Worm (Caenorhabditis elegans) whole organism, young adult: ENCODE results near the gene clec-78.
A peak's percentile ranks its signal among the peaks of the same experiment; 100 is the strongest.

Experiments
- C17E4.6 ChIP-seq: fragments of 200-800 bp; sonication (Bioruptor generic); IDR thresholded peaks from 2 replicates; pipeline ENCODE4 v1.3.6; 2022; ENCODE audit warnings: missing genetic modification reagents, missing genetic modification characterization, missing compliant biosample characterization
- F23B12.7 ChIP-seq: sonication (generic microtip); optimal IDR thresholded peaks from 2 replicates; lab custom pipeline; 2017; ENCODE audit warnings: missing genetic modification characterization, mild to moderate bottlenecking, missing compliant biosample characterization, antibody characterized with exemption, moderate library complexity; ENCODE audit not compliant: insufficient read depth
- F49E8.2 ChIP-seq: sonication (generic microtip); optimal IDR thresholded peaks from 3 replicates; lab custom pipeline; 2017; ENCODE audit warnings: missing genetic modification characterization, mild to moderate bottlenecking, missing compliant biosample characterization, antibody characterized with exemption, moderate library complexity; ENCODE audit not compliant: insufficient read depth
- Y53F4B.3 ChIP-seq: fragments of 200-800 bp; sonication (Bioruptor generic); IDR thresholded peaks from 2 replicates; pipeline ENCODE4 v1.3.6; 2022; ENCODE audit warnings: missing genetic modification reagents, missing genetic modification characterization, missing compliant biosample characterization
- ZK185.1 ChIP-seq: sonication (generic microtip); optimal IDR thresholded peaks from 2 replicates; lab custom pipeline; 2016; ENCODE audit warnings: mild to moderate bottlenecking, missing genetic modification characterization, missing compliant biosample characterization; ENCODE audit not compliant: poor library complexity, severe bottlenecking
- akir-1 ChIP-seq: fragments of 200-800 bp; sonication (Bioruptor generic); optimal IDR thresholded peaks from 2 replicates; lab custom pipeline; 2018; ENCODE audit warnings: mild to moderate bottlenecking, missing genetic modification characterization, moderate library complexity, missing compliant biosample characterization
- aptf-3 ChIP-seq: fragments of 200-800 bp; sonication (Bioruptor generic); IDR thresholded peaks from 2 replicates; pipeline ENCODE4 v1.3.6; 2022; ENCODE audit warnings: missing genetic modification characterization, missing compliant biosample characterization
- atf-7 ChIP-seq: sonication (generic microtip); optimal IDR thresholded peaks from 2 replicates; lab custom pipeline; 2017; ENCODE audit warnings: mild to moderate bottlenecking, missing genetic modification characterization, missing compliant biosample characterization
- athp-1 ChIP-seq: sonication (generic microtip); optimal IDR thresholded peaks from 2 replicates; lab custom pipeline; 2017; ENCODE audit warnings: mild to moderate bottlenecking, missing genetic modification characterization, missing compliant biosample characterization
- cebp-2 ChIP-seq: fragments of 200-800 bp; sonication (Bioruptor generic); IDR thresholded peaks from 2 replicates; pipeline ENCODE4 v1.3.6; 2022; ENCODE audit warnings: missing genetic modification characterization, missing compliant biosample characterization
- ceh-91 ChIP-seq: fragments of 200-800 bp; sonication (Bioruptor generic); IDR thresholded peaks from 2 replicates; pipeline ENCODE4 v1.3.6; 2022; ENCODE audit warnings: missing genetic modification reagents, missing genetic modification characterization, missing compliant biosample characterization
- chd-7 ChIP-seq: sonication (generic microtip); optimal IDR thresholded peaks from 2 replicates; lab custom pipeline; 2016; ENCODE audit warnings: mild to moderate bottlenecking, missing genetic modification characterization, moderate library complexity, missing compliant biosample characterization
- efl-1 ChIP-seq: fragments of 150-350 bp; optimal IDR thresholded peaks from 2 replicates; lab custom pipeline; 2014; ENCODE audit warnings: missing biosample characterization, missing genetic modification reagents, missing genetic modification characterization
- egl-18 ChIP-seq: fragments of 200-800 bp; sonication (Bioruptor generic); IDR thresholded peaks from 2 replicates; pipeline ENCODE4 v1.3.6; 2022; ENCODE audit warnings: missing genetic modification reagents, missing genetic modification characterization, missing compliant biosample characterization
- egl-44 ChIP-seq: fragments of 200-800 bp; sonication (Bioruptor generic); IDR thresholded peaks from 2 replicates; pipeline ENCODE4 v1.3.6; 2022; ENCODE audit warnings: missing genetic modification reagents, missing genetic modification characterization, missing compliant biosample characterization
- ets-4 ChIP-seq: fragments of 200-800 bp; sonication (Bioruptor generic); optimal IDR thresholded peaks from 2 replicates; lab custom pipeline; 2018; ENCODE audit warnings: mild to moderate bottlenecking, missing genetic modification characterization, missing compliant biosample characterization
- hlh-12 ChIP-seq: sonication (generic microtip); optimal IDR thresholded peaks from 2 replicates; lab custom pipeline; 2016; ENCODE audit warnings: missing genetic modification characterization, missing compliant biosample characterization
- hlh-26 ChIP-seq: fragments of 200-800 bp; sonication (Bioruptor generic); conservative IDR thresholded peaks from 2 replicates; pipeline ENCODE4 v1.3.6; 2022; ENCODE audit warnings: missing genetic modification reagents, missing genetic modification characterization, missing compliant biosample characterization
- hmg-20 ChIP-seq: fragments of 200-800 bp; sonication (Bioruptor generic); IDR thresholded peaks from 2 replicates; pipeline ENCODE4 v1.3.6; 2022; ENCODE audit warnings: missing genetic modification reagents, missing genetic modification characterization, missing compliant biosample characterization
- hrde-1 ChIP-seq: sonication (generic microtip); optimal IDR thresholded peaks from 2 replicates; lab custom pipeline; 2016; ENCODE audit warnings: missing genetic modification characterization, mild to moderate bottlenecking, missing compliant biosample characterization, moderate library complexity, missing genotype, missing genetic modification reagents, borderline replicate concordance
- hsf-1 ChIP-seq: fragments of 200-800 bp; sonication (Bioruptor generic); IDR thresholded peaks from 2 replicates; pipeline ENCODE4 v1.3.6; 2022; ENCODE audit warnings: missing genetic modification reagents, missing genetic modification characterization, missing compliant biosample characterization
- lag-1 ChIP-seq: fragments of 200-800 bp; sonication (Bioruptor generic); IDR thresholded peaks from 2 replicates; pipeline ENCODE4 v1.3.6; 2022; ENCODE audit warnings: missing genetic modification reagents, missing genetic modification characterization, missing compliant biosample characterization
- lin-40 ChIP-seq: sonication (generic microtip); optimal IDR thresholded peaks from 2 replicates; lab custom pipeline; 2016; ENCODE audit warnings: missing genetic modification characterization, mild to moderate bottlenecking, missing compliant biosample characterization, missing genotype, missing genetic modification reagents
- lin-54 ChIP-seq: fragments of 200-800 bp; sonication (Bioruptor generic); optimal IDR thresholded peaks from 2 replicates; lab custom pipeline; 2018; ENCODE audit warnings: mild to moderate bottlenecking, missing genetic modification characterization, missing compliant biosample characterization
- lsl-1 ChIP-seq: fragments of 200-800 bp; sonication (Bioruptor generic); optimal IDR thresholded peaks from 2 replicates; lab custom pipeline; 2018; ENCODE audit warnings: mild to moderate bottlenecking, missing genetic modification characterization, moderate library complexity, missing compliant biosample characterization
- madf-10 ChIP-seq: sonication (generic microtip); optimal IDR thresholded peaks from 2 replicates; lab custom pipeline; 2016; ENCODE audit warnings: mild to moderate bottlenecking, missing genetic modification characterization, missing compliant biosample characterization
- madf-3 ChIP-seq: fragments of 200-800 bp; sonication (Bioruptor generic); IDR thresholded peaks from 2 replicates; pipeline ENCODE4 v1.3.6; 2022; ENCODE audit warnings: missing genetic modification reagents, missing genetic modification characterization, missing compliant biosample characterization
- madf-8 ChIP-seq: fragments of 200-800 bp; sonication (Bioruptor generic); conservative IDR thresholded peaks from 2 replicates; pipeline ENCODE4 v1.3.6; 2022; ENCODE audit warnings: missing genetic modification reagents, missing genetic modification characterization, missing compliant biosample characterization
- mel-28 ChIP-seq: sonication (generic microtip); optimal IDR thresholded peaks from 2 replicates; lab custom pipeline; 2016; ENCODE audit warnings: borderline replicate concordance, mild to moderate bottlenecking, missing genetic modification characterization, missing compliant biosample characterization
- mxl-1 ChIP-seq: sonication (generic microtip); optimal IDR thresholded peaks from 2 replicates; lab custom pipeline; 2016; ENCODE audit warnings: missing genetic modification characterization, missing compliant biosample characterization
- nfya-1 ChIP-seq: sonication (generic microtip); optimal IDR thresholded peaks from 2 replicates; lab custom pipeline; 2017; ENCODE audit warnings: antibody characterized with exemption, missing compliant biosample characterization, missing genetic modification characterization, borderline replicate concordance; ENCODE audit not compliant: insufficient read depth
- nfyb-1 ChIP-seq: fragments of 200-800 bp; sonication (Bioruptor generic); IDR thresholded peaks from 2 replicates; pipeline ENCODE4 v1.3.6; 2022; ENCODE audit warnings: missing genetic modification reagents, missing genetic modification characterization, missing compliant biosample characterization
- nhr-120 ChIP-seq: fragments of 200-800 bp; sonication (Bioruptor generic); IDR thresholded peaks from 2 replicates; pipeline ENCODE4 v1.3.6; 2022; ENCODE audit warnings: missing genetic modification characterization, missing compliant biosample characterization
- nhr-179 ChIP-seq: sonication (generic microtip); optimal IDR thresholded peaks from 2 replicates; lab custom pipeline; 2016; ENCODE audit warnings: mild to moderate bottlenecking, missing genetic modification characterization, missing compliant biosample characterization
- nhr-27 ChIP-seq: fragments of 200-800 bp; sonication (Bioruptor generic); optimal IDR thresholded peaks from 2 replicates; lab custom pipeline; 2018; ENCODE audit warnings: mild to moderate bottlenecking, missing genetic modification characterization, moderate library complexity, missing compliant biosample characterization
- nhr-80 ChIP-seq: sonication (generic microtip); optimal IDR thresholded peaks from 2 replicates; lab custom pipeline; 2016; ENCODE audit warnings: missing genetic modification characterization, missing compliant biosample characterization
- pha-4 ChIP-seq: fragments of 150-350 bp; sonication (generic microtip); optimal IDR thresholded peaks from 2 replicates; lab custom pipeline; 2014; ENCODE audit warnings: missing biosample characterization, missing genetic modification reagents, missing genetic modification characterization
- repo-1 ChIP-seq: sonication (generic microtip); optimal IDR thresholded peaks from 2 replicates; lab custom pipeline; 2017; ENCODE audit warnings: mild to moderate bottlenecking, missing genetic modification characterization, missing compliant biosample characterization
- sdz-38 ChIP-seq: sonication (generic microtip); optimal IDR thresholded peaks from 2 replicates; lab custom pipeline; 2016; ENCODE audit warnings: missing genotype, missing genetic modification characterization, missing compliant biosample characterization
- snpc-1.3 ChIP-seq: sonication (generic microtip); optimal IDR thresholded peaks from 2 replicates; lab custom pipeline; 2017; ENCODE audit warnings: missing genetic modification characterization, mild to moderate bottlenecking, missing compliant biosample characterization, antibody characterized with exemption, moderate library complexity, missing genotype, missing genetic modification reagents; ENCODE audit not compliant: insufficient read depth
- sptf-2 ChIP-seq: fragments of 200-800 bp; sonication (Bioruptor generic); optimal IDR thresholded peaks from 2 replicates; lab custom pipeline; 2018; ENCODE audit warnings: mild to moderate bottlenecking, missing genetic modification characterization, missing compliant biosample characterization
- tbx-9 ChIP-seq: sonication (generic microtip); optimal IDR thresholded peaks from 2 replicates; lab custom pipeline; 2016; ENCODE audit warnings: borderline replicate concordance, missing genetic modification characterization, inconsistent platforms, missing compliant biosample characterization
- unc-62 ChIP-seq: fragments of 150-350 bp; optimal IDR thresholded peaks from 2 replicates; lab custom pipeline; 2014; ENCODE audit warnings: missing biosample characterization, missing genetic modification reagents, missing genetic modification characterization
- zfh-2 ChIP-seq: fragments of 200-800 bp; sonication (Bioruptor generic); conservative IDR thresholded peaks from 2 replicates; pipeline ENCODE4 v1.3.6; 2022; ENCODE audit warnings: missing genetic modification reagents, missing genetic modification characterization, missing compliant biosample characterization
- zim-3 ChIP-seq: sonication (generic microtip); optimal IDR thresholded peaks from 2 replicates; lab custom pipeline; 2017; ENCODE audit warnings: mild to moderate bottlenecking, missing genetic modification characterization, moderate library complexity, missing compliant biosample characterization
- ztf-28 ChIP-seq: fragments of 200-800 bp; sonication (Bioruptor generic); IDR thresholded peaks from 2 replicates; pipeline ENCODE4 v1.3.6; 2022; ENCODE audit warnings: missing genetic modification reagents, missing genetic modification characterization, missing compliant biosample characterization
- ztf-3 ChIP-seq: fragments of 200-800 bp; sonication (Bioruptor generic); optimal IDR thresholded peaks from 2 replicates; lab custom pipeline; 2018; ENCODE audit warnings: mild to moderate bottlenecking, missing genetic modification characterization, missing compliant biosample characterization

clec-78 gene

ce11 chrIV:4049398-4049998, 60.6 kb downstream of the clec-78 start, which contains the start of gene pcn-1 (continued):
- TF ChIP-seq nhr-179 (tag; lab: Kevin White, UChicago) (no peak), C17E4.6 (GFP tag; lab: Robert Waterston, UW) (peak; percentile 98), efl-1 (peak; percentile 98), madf-10 (tag; lab: Kevin White, UChicago) (peak; percentile 86), hlh-26 (GFP tag; lab: Robert Waterston, UW) (no peak), Y53F4B.3 (GFP tag; lab: Robert Waterston, UW) (no peak), sdz-38 (tag; lab: Kevin White, UChicago) (no peak), tbx-9 (tag; lab: Kevin White, UChicago) (no peak), zfh-2 (GFP tag; lab: Robert Waterston, UW) (peak; percentile 75; the same call in 1 of the 2 replicates), nhr-80 (tag; lab: Kevin White, UChicago) (peak; percentile 56), ceh-91 (GFP tag; lab: Robert Waterston, UW) (peak; percentile 96), aptf-3 (GFP tag; lab: Robert Waterston, UW) (0 out of 2 replicates have a peak, but pooled peaks have one; percentile 36), lag-1 (no peak), repo-1 (tag; lab: Kevin White, UChicago) (peak; percentile 95), madf-3 (GFP tag; lab: Robert Waterston, UW) (peak; percentile 96), sptf-2 (GFP tag; lab: Kevin White, UChicago) (no peak), akir-1 (GFP tag; lab: Kevin White, UChicago) (no peak), mxl-1 (tag; lab: Kevin White, UChicago) (no peak), egl-18 (GFP tag; lab: Robert Waterston, UW) (peak; percentile 80), ets-4 (no peak), unc-62 (GFP tag; lab: Kevin White, UChicago) (no peak), ZK185.1 (tag; lab: Kevin White, UChicago) (peak; percentile 82), snpc-1.3 (peak; percentile 52), mel-28 (peak; percentile 64), ztf-3 (peak; percentile 67), lsl-1 (GFP tag; lab: Kevin White, UChicago) (peak; percentile 92), hlh-12 (no peak), hmg-20 (GFP tag; lab: Robert Waterston, UW) (peak; percentile 89), pha-4 (tag; lab: Kevin White, UChicago) (peak; percentile 61), nfyb-1 (GFP tag; lab: Robert Waterston, UW) (peak; percentile 96), nfya-1 (tag; lab: Kevin White, UChicago) (no peak), atf-7 (tag; lab: Kevin White, UChicago) (peak; percentile 91), nhr-120 (GFP tag; lab: Robert Waterston, UW) (no peak), egl-44 (GFP tag; lab: Robert Waterston, UW) (0 out of 2 replicates have a peak, but pooled peaks have one; percentile 37), hrde-1 (tag; lab: Kevin White, UChicago) (peak; percentile 86), madf-8 (GFP tag; lab: Robert Waterston, UW) (peak; percentile 96), nhr-27 (tag; lab: Kevin White, UChicago) (peak; percentile 2), zim-3 (tag; lab: Kevin White, UChicago) (no peak), cebp-2 (no peak), chd-7 (tag; lab: Kevin White, UChicago) (peak; percentile 89), ztf-28 (GFP tag; lab: Robert Waterston, UW) (peak; percentile 89; the same call in 1 of the 2 replicates), athp-1 (tag; lab: Kevin White, UChicago) (peak; percentile 98), lin-40 (tag; lab: Kevin White, UChicago) (peak; percentile 98), lin-54 (peak; percentile 100), hsf-1 (GFP tag; lab: Robert Waterston, UW) (peak; percentile 91), F49E8.2 (tag; lab: Kevin White, UChicago) (peak; percentile 80), F23B12.7 (tag; lab: Kevin White, UChicago) (peak; percentile 76)
